Fruit fly (Drosophila melanogaster): ENCODE measurements around the gene CG4362.

DNA sequence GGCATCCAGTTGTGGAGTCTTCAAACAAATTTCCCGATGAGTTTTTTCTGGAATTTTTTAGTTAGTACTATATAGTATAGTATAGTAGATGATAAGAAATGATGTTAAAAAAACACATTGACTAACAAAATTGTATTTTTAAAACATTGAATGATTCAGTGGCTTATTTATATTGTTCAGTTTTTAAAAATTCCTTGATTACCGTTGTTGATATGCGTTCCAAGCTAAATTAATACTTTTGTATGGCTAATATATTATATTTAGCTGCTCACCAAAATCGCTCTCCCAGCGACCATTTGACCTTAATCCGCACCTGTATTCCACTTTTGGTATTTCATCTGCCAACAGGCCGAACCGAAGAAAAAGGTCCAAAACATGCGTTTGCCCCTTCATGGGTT, 49.4 kb downstream of the CG4362 start:
- TF ChIP-seq CG13204 (GFP tag; optimal IDR thresholded peaks at IDR 0.05) (no peak), gl (tag; optimal IDR thresholded peaks at IDR 0.05) (no peak), CG4496 (GFP tag; IDR thresholded peaks at IDR 0.05) (peak; percentile 12; the same call in 1 of the 3 replicates), Ets98B (GFP tag; IDR thresholded peaks at IDR 0.05) (no peak)

Data from whole organism, pupa.